Worm (Caenorhabditis elegans): ENCODE data around the gene mpc-1.

The mpc-1 gene

DNA sequence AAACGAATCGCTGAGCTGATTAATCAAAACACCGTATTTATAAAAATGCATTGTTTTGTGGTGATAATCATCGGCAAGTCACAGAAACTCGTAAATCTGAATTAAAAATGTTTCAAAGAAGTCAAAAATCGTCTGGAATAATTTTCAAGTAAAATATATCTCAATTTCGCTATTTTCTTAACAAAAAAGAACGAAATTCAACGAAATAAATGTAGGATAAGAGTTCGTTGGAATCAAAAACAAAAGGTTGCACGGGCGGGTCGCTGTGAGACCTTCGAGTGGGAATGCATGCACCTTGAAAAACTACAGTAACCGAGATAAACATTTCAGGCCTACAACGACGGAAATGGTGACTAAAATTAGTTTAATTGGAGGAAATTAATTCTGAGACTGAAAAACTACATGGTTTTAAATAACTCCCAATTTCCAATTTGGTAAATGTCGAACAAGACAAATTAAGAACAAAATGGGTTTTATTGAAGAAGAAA is 21.1 kb downstream of the mpc-1 start, which contains the start of gene C28A5.1 (continued):
- TF ChIP-seq ztf-25 (GFP tag; IDR thresholded peaks at IDR 0.05) (no peak), dpl-1 (GFP tag; optimal IDR thresholded peaks at IDR 0.05) (peak; percentile 44), lin-54 (GFP tag; optimal IDR thresholded peaks at IDR 0.05) (peak; percentile 41), attf-3 (GFP tag; conservative IDR thresholded peaks at IDR 0.05) (no peak), madf-6 (GFP tag; IDR thresholded peaks at IDR 0.05) (peak; percentile 97), ceh-40 (GFP tag; IDR thresholded peaks at IDR 0.05) (no peak), ets-4 (GFP tag; optimal IDR thresholded peaks at IDR 0.05) (no peak), bed-2 (GFP tag; IDR thresholded peaks at IDR 0.05) (no peak), egl-18 (GFP tag; IDR thresholded peaks at IDR 0.05) (no peak), sptf-2 (GFP tag; optimal IDR thresholded peaks at IDR 0.05) (no peak), F33H1.4 (GFP tag; IDR thresholded peaks at IDR 0.05) (peak; percentile 95), B0035.1 (tag; optimal IDR thresholded peaks at IDR 0.05) (no peak), aptf-3 (GFP tag; IDR thresholded peaks at IDR 0.05) (no peak), hsf-1 (GFP tag; IDR thresholded peaks at IDR 0.05) (no peak; the same call in 1 of the 2 replicates), F39B2.1 (GFP tag; IDR thresholded peaks at IDR 0.05) (no peak)

- TF ChIP-seq aptf-3 (GFP tag; IDR thresholded peaks at IDR 0.05) (peak; percentile 81; the same call in 1 of the 2 replicates), snpc-1.3 (tag; optimal IDR thresholded peaks at IDR 0.05; ENCODE audit: insufficient read depth) (no peak), Y56A3A.18 (GFP tag; IDR thresholded peaks at IDR 0.05) (no peak), sea-2 (GFP tag; IDR thresholded peaks at IDR 0.05) (no peak), pbrm-1 (GFP tag; IDR thresholded peaks at IDR 0.05) (no peak), Y53F4B.3 (GFP tag; IDR thresholded peaks at IDR 0.05) (no peak), hlh-26 (GFP tag; conservative IDR thresholded peaks at IDR 0.05) (no peak), ceh-58 (GFP tag; IDR thresholded peaks at IDR 0.05) (0 out of 2 replicates have a peak, but pooled peaks have one; percentile 59), ztf-25 (GFP tag; IDR thresholded peaks at IDR 0.05) (no peak), F37B4.10 (GFP tag; IDR thresholded peaks at IDR 0.05) (0 out of 2 replicates have a peak, but pooled peaks have one; percentile 75), ztf-26 (tag; optimal IDR thresholded peaks at IDR 0.05) (no peak), attf-3 (GFP tag; conservative IDR thresholded peaks at IDR 0.05) (no peak), nhr-120 (GFP tag; IDR thresholded peaks at IDR 0.05) (no peak), ceh-79 (tag; optimal IDR thresholded peaks at IDR 0.05) (no peak), rpc-1 (optimal IDR thresholded peaks at IDR 0.05) (no peak), rpc-1 (tag; optimal IDR thresholded peaks at IDR 0.05) (no peak), fkh-3 (tag; optimal IDR thresholded peaks at IDR 0.05) (no peak), egl-18 (GFP tag; IDR thresholded peaks at IDR 0.05) (no peak), dpff-1 (tag; optimal IDR thresholded peaks at IDR 0.05) (no peak), hlh-12 (tag; optimal IDR thresholded peaks at IDR 0.05) (no peak), C06A6.2 (GFP tag; conservative IDR thresholded peaks at IDR 0.05) (no peak), mes-4 (tag; optimal IDR thresholded peaks at IDR 0.05) (no peak), ama-1 (optimal IDR thresholded peaks at IDR 0.05) (no peak), ama-1 (GFP tag; optimal IDR thresholded peaks at IDR 0.05) (no peak), nfya-2 (GFP tag; IDR thresholded peaks at IDR 0.05) (0 out of 2 replicates have a peak, but pooled peaks have one; percentile 18), mxl-1 (tag; optimal IDR thresholded peaks at IDR 0.05) (no peak), let-526 (GFP tag; IDR thresholded peaks at IDR 0.05) (no peak), F10E7.11 (tag; optimal IDR thresholded peaks at IDR 0.05) (no peak), chd-7 (tag; optimal IDR thresholded peaks at IDR 0.05) (no peak), K12H6.12 (tag; optimal IDR thresholded peaks at IDR 0.05) (no peak), nhr-90 (tag; optimal IDR thresholded peaks at IDR 0.05) (no peak), lag-1 (GFP tag; IDR thresholded peaks at IDR 0.05) (no peak), ceh-40 (GFP tag; IDR thresholded peaks at IDR 0.05) (no peak), lin-54 (GFP tag; optimal IDR thresholded peaks at IDR 0.05) (no peak)
These were observed 22.0 kb downstream of the mpc-1 start for ce11 chrIII:4435262-4435661.

Data from whole organism, young adult.